Worm (Caenorhabditis elegans) whole organism, midembryonic: ENCODE measurements around the gene F56D5.9.

Experiments used
- T22C8.4 ChIP-seq: fragments of 200-800 bp; sonication (Bioruptor generic); IDR thresholded peaks from 2 replicates; pipeline ENCODE4 v1.3.6; 2022; ENCODE audit warnings: missing genetic modification characterization, missing compliant biosample characterization
- flt-1 ChIP-seq: fragments of 200-800 bp; sonication (Bioruptor generic); IDR thresholded peaks from 2 replicates; pipeline ENCODE4 v1.3.6; 2022; ENCODE audit warnings: missing genetic modification characterization, missing compliant biosample characterization
- ztf-29 ChIP-seq: fragments of 200-800 bp; sonication (Bioruptor generic); IDR thresholded peaks from 2 replicates; pipeline ENCODE4 v1.3.6; 2022; ENCODE audit warnings: missing genetic modification reagents, missing genetic modification characterization, missing compliant biosample characterization

- TF ChIP-seq flt-1 (no peak), T22C8.4 (no peak), ztf-29 (GFP tag; lab: Robert Waterston, UW) (no peak)
Observed at ce11 chrIV:9459224-9459781, 37.0 kb upstream of the F56D5.9 start, which contains the start of gene copb-2.
